Fruit fly (Drosophila melanogaster): ENCODE results near the gene cad.

Gene cad

DNA sequence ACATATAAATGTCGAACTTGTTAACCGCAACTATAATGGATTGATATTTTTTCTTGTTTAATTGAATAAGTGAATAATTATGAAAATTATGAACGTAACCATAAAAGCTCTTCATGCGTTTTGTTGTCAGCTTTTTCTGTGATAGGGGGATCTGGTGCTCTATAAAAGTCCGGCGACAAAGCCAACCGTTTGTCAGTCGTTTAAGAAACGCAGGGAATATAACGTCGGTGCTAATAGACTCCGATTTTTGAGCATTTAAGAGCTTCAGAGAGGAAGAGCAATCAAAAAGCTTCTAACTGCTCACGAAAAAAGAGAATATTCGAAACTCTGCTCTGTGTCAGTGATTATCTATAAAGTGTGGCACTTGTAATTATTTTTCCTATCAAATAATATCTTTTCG lies 60.5 kb downstream of the cad start, which contains the start of gene CG31674 (continued):
- TF ChIP-seq disco-r (GFP tag; optimal IDR thresholded peaks at IDR 0.05) = no peak
- TF ChIP-seq CG8924 (tag; optimal IDR thresholded peaks at IDR 0.05) = no peak
- TF ChIP-seq CG7271 (tag; optimal IDR thresholded peaks at IDR 0.05) = no peak
- peak; percentile 3 for TF ChIP-seq dmrt99B (tag; optimal IDR thresholded peaks at IDR 0.05)
- TF ChIP-seq CG4820 (GFP tag; optimal IDR thresholded peaks at IDR 0.05) = no peak
- no peak for TF ChIP-seq zf30C (GFP tag; optimal IDR thresholded peaks at IDR 0.05)
- no peak for TF ChIP-seq pan (optimal IDR thresholded peaks at IDR 0.05)
- TF ChIP-seq pan (GFP tag; optimal IDR thresholded peaks at IDR 0.05 in 1 of 2, IDR thresholded peaks at IDR 0.05 in 1 of 2) = no peak
- no peak for TF ChIP-seq danr (GFP tag; IDR thresholded peaks at IDR 0.05)
- TF ChIP-seq CkIIα-i1 (GFP tag; IDR thresholded peaks at IDR 0.05) = no peak
- TF ChIP-seq CG9437 (GFP tag; optimal IDR thresholded peaks at IDR 0.05) = no peak
- TF ChIP-seq CG32532 (GFP tag; IDR thresholded peaks at IDR 0.05) = peak; percentile 23; the same call in 1 of the 2 replicates
- no peak for TF ChIP-seq chif (GFP tag; optimal IDR thresholded peaks at IDR 0.05)
- no peak for TF ChIP-seq CG8290 (GFP tag; optimal IDR thresholded peaks at IDR 0.05)
- TF ChIP-seq CG8290 (tag; optimal IDR thresholded peaks at IDR 0.05) = peak in 1 of 2 experiments; percentile 19
- no peak for TF ChIP-seq CG9932 (GFP tag; IDR thresholded peaks at IDR 0.05)
- no peak for TF ChIP-seq CG8089 (GFP tag; optimal IDR thresholded peaks at IDR 0.05)
- no peak for TF ChIP-seq twi (tag; optimal IDR thresholded peaks at IDR 0.05)
- no peak for TF ChIP-seq gsb-n (tag; optimal IDR thresholded peaks at IDR 0.05)
- no peak for TF ChIP-seq Hsf (GFP tag; optimal IDR thresholded peaks at IDR 0.05)
- no peak for TF ChIP-seq CG12391 (tag; optimal IDR thresholded peaks at IDR 0.05)
- no peak for TF ChIP-seq ind (GFP tag; optimal IDR thresholded peaks at IDR 0.05)
- no peak for TF ChIP-seq CG17829 (tag; optimal IDR thresholded peaks at IDR 0.05)
- peak; percentile 11 for TF ChIP-seq BtbVII (GFP tag; optimal IDR thresholded peaks at IDR 0.05)
- TF ChIP-seq CG15696 (tag; optimal IDR thresholded peaks at IDR 0.05) = no peak
- TF ChIP-seq esg (GFP tag; conservative IDR thresholded peaks at IDR 0.05) = no peak
- TF ChIP-seq CG7786 (GFP tag; optimal IDR thresholded peaks at IDR 0.05) = no peak
- TF ChIP-seq Ets97D (GFP tag; optimal IDR thresholded peaks at IDR 0.05) = no peak
- TF ChIP-seq CG7357 (GFP tag; IDR thresholded peaks at IDR 0.05) = no peak
- no peak for TF ChIP-seq Mad (GFP tag; optimal IDR thresholded peaks at IDR 0.05)
- no peak for TF ChIP-seq ewg (GFP tag; optimal IDR thresholded peaks at IDR 0.05)
- TF ChIP-seq CG2199 (GFP tag; IDR thresholded peaks at IDR 0.05) = peak; percentile 64; the same call in 1 of the 3 replicates
- TF ChIP-seq gcm (GFP tag; optimal IDR thresholded peaks at IDR 0.05) = no peak
- peak in 1 of 2 experiments; percentile 59 for TF ChIP-seq eve (GFP tag; optimal IDR thresholded peaks at IDR 0.05)
- no peak for TF ChIP-seq so (GFP tag; IDR thresholded peaks at IDR 0.05)
- no peak for TF ChIP-seq Neu2 (GFP tag; optimal IDR thresholded peaks at IDR 0.05; ENCODE audit: borderline replicate concordance)
- TF ChIP-seq wek (GFP tag; optimal IDR thresholded peaks at IDR 0.05) = no peak
- TF ChIP-seq CG2678 (tag; optimal IDR thresholded peaks at IDR 0.05) = peak; percentile 31
- no peak for TF ChIP-seq Blimp-1 (GFP tag; optimal IDR thresholded peaks at IDR 0.05)
- TF ChIP-seq CG7556 (GFP tag; optimal IDR thresholded peaks at IDR 0.05) = no peak
- no peak for TF ChIP-seq E2f1 (GFP tag; IDR thresholded peaks at IDR 0.05)
- peak; percentile 66 for TF ChIP-seq B-H2 (GFP tag; optimal IDR thresholded peaks at IDR 0.05)
- no peak for TF ChIP-seq lov (optimal IDR thresholded peaks at IDR 0.05)
- no peak for TF ChIP-seq lov (GFP tag; IDR thresholded peaks at IDR 0.05)
- no peak for TF ChIP-seq vfl (GFP tag; optimal IDR thresholded peaks at IDR 0.05)
- TF ChIP-seq CG17568 (GFP tag; optimal IDR thresholded peaks at IDR 0.05) = peak; percentile 1
- no peak for TF ChIP-seq Atf6 (GFP tag; IDR thresholded peaks at IDR 0.05)
- peak; percentile 20 for TF ChIP-seq CG7839 (tag; optimal IDR thresholded peaks at IDR 0.05)
- TF ChIP-seq maf-S (GFP tag; optimal IDR thresholded peaks at IDR 0.05) = no peak
- no peak for TF ChIP-seq ftz-f1 (GFP tag; optimal IDR thresholded peaks at IDR 0.05)
- TF ChIP-seq CG2712 (tag; optimal IDR thresholded peaks at IDR 0.05) = no peak
- TF ChIP-seq CG15514 (GFP tag; optimal IDR thresholded peaks at IDR 0.05) = peak; percentile 11
- no peak for TF ChIP-seq H15 (GFP tag; IDR thresholded peaks at IDR 0.05)

Data from whole organism, embryonic.